Fruit fly (Drosophila melanogaster) whole organism, prepupa: ENCODE data around the gene Rpt4R.

Source experiments
- CG10669 ChIP-seq: fragments of 200-800 bp; sonication (Bioruptor generic); optimal IDR thresholded peaks from 3 replicates; lab custom pipeline; 2018; ENCODE audit warnings: missing biosample characterization, mild to moderate bottlenecking, missing genetic modification characterization, moderate library complexity
- CG31627 ChIP-seq: fragments of 200-800 bp; sonication (Bioruptor generic); optimal IDR thresholded peaks from 3 replicates; lab custom pipeline; 2016; ENCODE audit warnings: missing biosample characterization, missing genetic modification characterization
- CG6163 ChIP-seq: fragments of 200-800 bp; sonication (Bioruptor generic); IDR thresholded peaks from 3 replicates; pipeline ENCODE4 v1.3.6; 2022; ENCODE audit warnings: missing biosample characterization, missing genetic modification characterization
- Hr39 ChIP-seq: fragments of 200-800 bp; sonication (Bioruptor generic); optimal IDR thresholded peaks from 2 replicates; lab custom pipeline; 2016; ENCODE audit warnings: missing biosample characterization, missing genetic modification characterization
- Lpt ChIP-seq: fragments of 200-800 bp; sonication (Bioruptor generic); optimal IDR thresholded peaks from 3 replicates; lab custom pipeline; 2016; ENCODE audit warnings: missing biosample characterization, missing genetic modification characterization
- Sox102F ChIP-seq: fragments of 200-800 bp; sonication (Bioruptor generic); optimal IDR thresholded peaks from 2 replicates; lab custom pipeline; 2016; ENCODE audit warnings: missing biosample characterization, mild to moderate bottlenecking, missing genetic modification characterization
- fd85E ChIP-seq: fragments of 200-800 bp; sonication (Bioruptor generic); optimal IDR thresholded peaks from 3 replicates; lab custom pipeline; 2016; ENCODE audit warnings: missing biosample characterization, missing genetic modification characterization
- net ChIP-seq: fragments of 200-800 bp; sonication (Bioruptor generic); optimal IDR thresholded peaks from 3 replicates; lab custom pipeline; 2016; ENCODE audit warnings: missing biosample characterization, missing genetic modification characterization

- TF ChIP-seq fd85E (GFP tag; lab: Kevin White, UChicago), result no peak
- no peak for TF ChIP-seq CG6163 (GFP tag; lab: Robert Waterston, UW)
- no peak for TF ChIP-seq CG31627
- no peak for TF ChIP-seq Sox102F (GFP tag; lab: Kevin White, UChicago)
- TF ChIP-seq Lpt (GFP tag; lab: Kevin White, UChicago), result no peak
- TF ChIP-seq net (GFP tag; lab: Kevin White, UChicago), result no peak
- TF ChIP-seq Hr39 (GFP tag; lab: Kevin White, UChicago), result no peak
- no peak for TF ChIP-seq CG10669 (GFP tag; lab: Kevin White, UChicago)
These were observed at the start of gene Rpt4R for dm6 chr3L:11941612-11942011.
